Fruit fly (Drosophila melanogaster) Kc167 (cell line): ENCODE measurements around the gene mei-218.

ENCODE experiments used
- h ChIP-seq: fragments of >200 bp; optimal IDR thresholded peaks from 3 replicates; lab custom pipeline; 2018; ENCODE audit warnings: missing external identifiers
- insv ChIP-seq: fragments of >200 bp; optimal IDR thresholded peaks from 3 replicates; lab custom pipeline; 2018; ENCODE audit warnings: missing external identifiers

DNA sequence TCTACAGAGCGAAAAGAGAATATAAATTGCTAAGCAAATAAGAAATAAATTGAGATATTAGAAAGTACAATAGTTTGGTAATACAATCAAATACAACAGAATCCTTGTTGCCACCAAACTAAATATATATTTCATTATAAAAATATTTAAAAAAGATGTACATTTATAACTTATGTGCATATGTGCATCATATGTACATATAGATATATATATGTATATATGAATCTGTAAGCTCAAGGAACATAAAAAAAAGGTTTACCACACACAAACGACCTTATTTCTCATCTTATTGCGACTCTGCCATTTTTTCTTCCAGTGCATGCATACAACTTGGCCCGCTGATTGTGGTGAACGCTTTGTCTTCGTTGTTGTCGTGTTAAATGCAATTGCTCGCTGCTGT, 29.5 kb downstream of the mei-218 start:
- TF ChIP-seq h (no peak), insv (no peak)
